Fruit fly (Drosophila melanogaster): ENCODE data around the gene CG31253.

CG31253 gene

dm6 chr3R:27988189-27988588 is 27.8 kb upstream of the CG31253 start, which contains the start of gene betaTub97EF (continued):
- TF ChIP-seq CG17359 (tag; optimal IDR thresholded peaks at IDR 0.05) (no peak), gfzf (GFP tag; optimal IDR thresholded peaks at IDR 0.05) (no peak), fd102C (GFP tag; optimal IDR thresholded peaks at IDR 0.05) (no peak), CG15269 (tag; optimal IDR thresholded peaks at IDR 0.05) (no peak), CG11695 (GFP tag; IDR thresholded peaks at IDR 0.05) (no peak), fru (optimal IDR thresholded peaks at IDR 0.05) (no peak), grn (GFP tag; optimal IDR thresholded peaks at IDR 0.05) (peak; percentile 80), run (tag; optimal IDR thresholded peaks at IDR 0.05) (no peak), CG43689 (GFP tag; IDR thresholded peaks at IDR 0.05) (no peak), dysf (GFP tag; IDR thresholded peaks at IDR 0.05) (peak; percentile 32; the same call in 2 of the 3 replicates), slou (GFP tag; optimal IDR thresholded peaks at IDR 0.05) (peak; percentile 1), dati (GFP tag; IDR thresholded peaks at IDR 0.05) (no peak), CG6272 (GFP tag; IDR thresholded peaks at IDR 0.05) (no peak), Bgb (GFP tag; IDR thresholded peaks at IDR 0.05; ENCODE audit: partially characterized antibody) (0 out of 2 replicates have a peak, but pooled peaks have one; percentile 35), tna (GFP tag; IDR thresholded peaks at IDR 0.05; ENCODE audit: partially characterized antibody) (no peak), Elba2 (GFP tag; optimal IDR thresholded peaks at IDR 0.05) (no peak), CG12659 (GFP tag; optimal IDR thresholded peaks at IDR 0.05) (no peak), btn (GFP tag; optimal IDR thresholded peaks at IDR 0.05) (no peak), CG1602 (GFP tag; optimal IDR thresholded peaks at IDR 0.05) (no peak), CG2116 (GFP tag; optimal IDR thresholded peaks at IDR 0.05) (no peak), vfl (GFP tag; optimal IDR thresholded peaks at IDR 0.05) (no peak), Chrac-16 (GFP tag; optimal IDR thresholded peaks at IDR 0.05) (no peak), CG5953 (GFP tag; IDR thresholded peaks at IDR 0.05) (no peak), zen (tag; optimal IDR thresholded peaks at IDR 0.05) (no peak), Ets97D (GFP tag; optimal IDR thresholded peaks at IDR 0.05) (no peak), CG17802 (tag; optimal IDR thresholded peaks at IDR 0.05) (no peak), dm (GFP tag; optimal IDR thresholded peaks at IDR 0.05) (no peak), CG2120 (GFP tag; optimal IDR thresholded peaks at IDR 0.05) (no peak), Dp (GFP tag; optimal IDR thresholded peaks at IDR 0.05) (no peak), Side (GFP tag; optimal IDR thresholded peaks at IDR 0.05) (no peak), zen2 (GFP tag; IDR thresholded peaks at IDR 0.05; ENCODE audit: partially characterized antibody) (no peak), odd (GFP tag; optimal IDR thresholded peaks at IDR 0.05) (no peak), repo (GFP tag; optimal IDR thresholded peaks at IDR 0.05) (no peak), Lpt (GFP tag; optimal IDR thresholded peaks at IDR 0.05) (no peak), CG3995 (GFP tag; optimal IDR thresholded peaks at IDR 0.05) (peak; percentile 79), kay (GFP tag; optimal IDR thresholded peaks at IDR 0.05) (peak; percentile 75), corto (GFP tag; optimal IDR thresholded peaks at IDR 0.05) (no peak), CG7963 (GFP tag; IDR thresholded peaks at IDR 0.05; ENCODE audit: partially characterized antibody) (no peak), Dek (tag; optimal IDR thresholded peaks at IDR 0.05) (no peak), CG10147 (GFP tag; optimal IDR thresholded peaks at IDR 0.05) (no peak), hbn (GFP tag; IDR thresholded peaks at IDR 0.05; ENCODE audit: partially characterized antibody) (no peak), Fer1 (GFP tag; optimal IDR thresholded peaks at IDR 0.05) (no peak), jing (GFP tag; optimal IDR thresholded peaks at IDR 0.05) (no peak), CG7372 (GFP tag; IDR thresholded peaks at IDR 0.05) (0 out of 2 replicates have a peak, but pooled peaks have one; percentile 12), CoRest (tag; optimal IDR thresholded peaks at IDR 0.05) (no peak), zf30C (GFP tag; optimal IDR thresholded peaks at IDR 0.05) (peak; percentile 5), Xrp1 (GFP tag; IDR thresholded peaks at IDR 0.05) (no peak), chm (GFP tag; IDR thresholded peaks at IDR 0.05) (peak; percentile 39; the same call in 1 of the 2 replicates), CG17912 (GFP tag; optimal IDR thresholded peaks at IDR 0.05) (no peak), Awh (GFP tag; IDR thresholded peaks at IDR 0.05) (no peak), Neu2 (GFP tag; optimal IDR thresholded peaks at IDR 0.05; ENCODE audit: borderline replicate concordance) (no peak), CG4707 (GFP tag; optimal IDR thresholded peaks at IDR 0.05) (peak; percentile 9)
